Worm (Caenorhabditis elegans) whole organism, L4 larva: ENCODE measurements around the gene abhd-5.2.

Experiments
- F49E8.2 ChIP-seq: sonication (generic microtip); optimal IDR thresholded peaks from 2 replicates; lab custom pipeline; 2016; ENCODE audit warnings: missing compliant biosample characterization, mild to moderate bottlenecking, missing genetic modification characterization, borderline replicate concordance
- aly-2 ChIP-seq: sonication (generic microtip); optimal IDR thresholded peaks from 2 replicates; lab custom pipeline; 2018; ENCODE audit warnings: missing biosample characterization, missing genetic modification characterization
- arid-1 ChIP-seq: fragments of 200-800 bp; sonication (Bioruptor generic); conservative IDR thresholded peaks from 2 replicates; pipeline ENCODE4 v1.3.6; 2022; ENCODE audit warnings: missing genetic modification reagents, missing genetic modification characterization, missing compliant biosample characterization
- dmd-9 ChIP-seq: fragments of 200-800 bp; sonication (Bioruptor generic); IDR thresholded peaks from 2 replicates; pipeline ENCODE4 v1.3.6; 2022; ENCODE audit warnings: missing genetic modification reagents, missing genetic modification characterization, missing compliant biosample characterization
- fos-1 ChIP-seq: fragments of 150-350 bp; optimal IDR thresholded peaks from 2 replicates; lab custom pipeline; 2014; ENCODE audit warnings: missing biosample characterization, missing genetic modification characterization
- nhr-25 ChIP-seq: sonication (generic microtip); optimal IDR thresholded peaks from 2 replicates; lab custom pipeline; 2017; ENCODE audit warnings: missing genetic modification characterization, mild to moderate bottlenecking, missing compliant biosample characterization, antibody characterized with exemption, moderate library complexity, borderline replicate concordance; ENCODE audit not compliant: insufficient read depth
- pha-4 ChIP-seq, 2 experiments: fragments of 150-350 bp in 1 of 2; fragments of 200-800 bp in 1 of 2; sonication (Bioruptor generic) in 1 of 2; IDR thresholded peaks in 1 of 2; optimal IDR thresholded peaks in 1 of 2; 2 replicates each; pipeline versions ENCODE4 v1.3.6 to Lab custom; 2014 to 2022; ENCODE audit warnings: missing genetic modification characterization in 2 of 2, missing genetic modification reagents in 2 of 2, missing biosample characterization in 1 of 2, missing compliant biosample characterization in 1 of 2
- saeg-2 ChIP-seq: fragments of 200-800 bp; sonication (Bioruptor generic); IDR thresholded peaks from 2 replicates; pipeline ENCODE4 v1.3.6; 2022; ENCODE audit warnings: missing genetic modification reagents, missing genetic modification characterization, missing compliant biosample characterization
- skn-1 ChIP-seq: fragments of 150-350 bp; optimal IDR thresholded peaks from 2 replicates; lab custom pipeline; 2014; ENCODE audit warnings: missing biosample characterization, missing genetic modification characterization
- unc-39 ChIP-seq: sonication (generic microtip); optimal IDR thresholded peaks from 2 replicates; lab custom pipeline; 2017; ENCODE audit warnings: missing biosample characterization, missing genetic modification characterization
- zag-1 ChIP-seq: fragments of 150-350 bp; optimal IDR thresholded peaks from 2 replicates; lab custom pipeline; 2014; ENCODE audit warnings: missing biosample characterization, missing genetic modification characterization
- zfp-2 ChIP-seq: sonication (generic microtip); optimal IDR thresholded peaks from 2 replicates; lab custom pipeline; 2016; ENCODE audit warnings: mild to moderate bottlenecking, missing genetic modification characterization, missing compliant biosample characterization
- ztf-11 ChIP-seq: fragments of 150-350 bp; optimal IDR thresholded peaks from 2 replicates; lab custom pipeline; 2014; ENCODE audit warnings: missing biosample characterization, missing genetic modification characterization

ce11 chrV:4806859-4807258, 37.6 kb upstream of the abhd-5.2 start:
- no peak for TF ChIP-seq F49E8.2
- no peak for TF ChIP-seq aly-2
- TF ChIP-seq zfp-2 (tag; lab: Kevin White, UChicago) = no peak
- no peak for TF ChIP-seq ztf-11 (tag; lab: Kevin White, UChicago)
- TF ChIP-seq skn-1 (tag; lab: Kevin White, UChicago) = no peak
- TF ChIP-seq dmd-9 = no peak
- TF ChIP-seq fos-1 (tag; lab: Kevin White, UChicago) = no peak
- no peak for TF ChIP-seq pha-4 (GFP tag; IDR thresholded peaks at IDR 0.05; lab: Robert Waterston, UW)
- TF ChIP-seq pha-4 (tag; optimal IDR thresholded peaks at IDR 0.05; lab: Kevin White, UChicago) = no peak
- no peak for TF ChIP-seq arid-1 (GFP tag; lab: Robert Waterston, UW)
- TF ChIP-seq nhr-25 (tag; lab: Kevin White, UChicago) = no peak
- no peak for TF ChIP-seq unc-39 (tag; lab: Kevin White, UChicago)
- TF ChIP-seq saeg-2 (GFP tag; lab: Robert Waterston, UW) = no peak
- TF ChIP-seq zag-1 (tag; lab: Kevin White, UChicago) = no peak
